Worm (Caenorhabditis elegans): ENCODE data around the gene fbxc-28.

ce11 chrII:901632-902031 is 22.0 kb upstream of the fbxc-28 start, which contains the start of gene T07D3.2:
- TF ChIP-seq nhr-28 (tag; optimal IDR thresholded peaks at IDR 0.05), result no peak
- no peak for TF ChIP-seq skn-1 (tag; optimal IDR thresholded peaks at IDR 0.05)
- TF ChIP-seq lin-13 (GFP tag; optimal IDR thresholded peaks at IDR 0.05), result no peak
- TF ChIP-seq snpc-1.2 (GFP tag; IDR thresholded peaks at IDR 0.05), result no peak
- TF ChIP-seq nhr-11 (tag; optimal IDR thresholded peaks at IDR 0.05), result no peak
- TF ChIP-seq hlh-30 (tag; optimal IDR thresholded peaks at IDR 0.05; ENCODE audit: insufficient read depth), result no peak
- no peak for TF ChIP-seq spr-1 (tag; optimal IDR thresholded peaks at IDR 0.05)
- TF ChIP-seq unc-39 (tag; optimal IDR thresholded peaks at IDR 0.05), result no peak
- TF ChIP-seq snpc-4 (tag; optimal IDR thresholded peaks at IDR 0.05), result no peak
